Worm (Caenorhabditis elegans) whole organism, young adult: ENCODE measurements around the gene best-19.

Experiments used
- B0019.2 ChIP-seq: fragments of 200-800 bp; sonication (Bioruptor generic); conservative IDR thresholded peaks from 2 replicates; pipeline ENCODE4 v1.3.6; 2022; ENCODE audit warnings: missing genetic modification reagents, missing genetic modification characterization, missing compliant biosample characterization
- ama-1 ChIP-seq, 3 experiments: fragments of 150-350 bp in 1 of 3; sonication (generic microtip) in 2 of 3; optimal IDR thresholded peaks; 2 replicates each; lab custom pipeline; 2014 to 2018; ENCODE audit warnings: missing biosample characterization in 2 of 3, missing genetic modification characterization in 2 of 3, missing genetic modification reagents in 2 of 3
- ccch-3 ChIP-seq: fragments of 200-800 bp; sonication (Bioruptor generic); optimal IDR thresholded peaks from 2 replicates; lab custom pipeline; 2018; ENCODE audit warnings: mild to moderate bottlenecking, missing genetic modification characterization, missing compliant biosample characterization
- ceh-91 ChIP-seq: fragments of 200-800 bp; sonication (Bioruptor generic); IDR thresholded peaks from 2 replicates; pipeline ENCODE4 v1.3.6; 2022; ENCODE audit warnings: missing genetic modification reagents, missing genetic modification characterization, missing compliant biosample characterization
- dpff-1 ChIP-seq: sonication (generic microtip); optimal IDR thresholded peaks from 2 replicates; lab custom pipeline; 2017; ENCODE audit warnings: mild to moderate bottlenecking, missing genetic modification characterization, missing compliant biosample characterization
- efl-1 ChIP-seq: fragments of 150-350 bp; optimal IDR thresholded peaks from 2 replicates; lab custom pipeline; 2014; ENCODE audit warnings: missing biosample characterization, missing genetic modification reagents, missing genetic modification characterization
- madf-6 ChIP-seq: fragments of 200-800 bp; sonication (Bioruptor generic); IDR thresholded peaks from 2 replicates; pipeline ENCODE4 v1.3.6; 2022; ENCODE audit warnings: missing genetic modification reagents, missing genetic modification characterization, missing compliant biosample characterization
- ztf-28 ChIP-seq: fragments of 200-800 bp; sonication (Bioruptor generic); IDR thresholded peaks from 2 replicates; pipeline ENCODE4 v1.3.6; 2022; ENCODE audit warnings: missing genetic modification reagents, missing genetic modification characterization, missing compliant biosample characterization

DNA sequence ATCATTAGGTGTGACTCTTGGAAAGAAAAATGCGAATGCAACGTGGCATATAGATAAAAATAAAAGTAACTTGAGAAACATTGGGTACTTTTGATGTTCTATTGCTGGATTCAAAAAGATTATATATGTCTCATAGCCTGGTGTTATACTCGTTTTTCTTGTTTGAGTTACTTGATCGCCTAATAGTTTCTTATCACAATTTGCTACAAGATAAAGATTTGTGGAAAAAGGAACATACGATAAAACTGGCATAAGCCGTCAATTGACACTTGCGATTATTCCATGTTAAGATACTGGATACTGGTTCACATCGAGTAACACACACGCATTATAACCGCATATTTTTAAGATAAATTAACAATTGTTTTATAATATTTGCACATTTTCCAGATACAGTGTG is 31.0 kb upstream of the best-19 start, which contains the start of gene grl-19:
- TF ChIP-seq B0019.2 = no peak
- TF ChIP-seq madf-6 (GFP tag; lab: Robert Waterston, UW) = no peak
- TF ChIP-seq efl-1 (GFP tag; lab: Kevin White, UChicago) = no peak
- TF ChIP-seq ceh-91 (GFP tag; lab: Robert Waterston, UW) = no peak
- no peak for TF ChIP-seq ama-1 (optimal IDR thresholded peaks at IDR 0.05; lab: Kevin White, UChicago)
- TF ChIP-seq ama-1 (GFP tag; optimal IDR thresholded peaks at IDR 0.05; lab: Kevin White, UChicago) = no peak
- no peak for TF ChIP-seq ccch-3 (GFP tag; lab: Kevin White, UChicago)
- no peak for TF ChIP-seq ztf-28 (GFP tag; lab: Robert Waterston, UW)
- TF ChIP-seq dpff-1 (tag; lab: Kevin White, UChicago) = no peak
